Worm (Caenorhabditis elegans): ENCODE results near the gene msra-1.

Gene msra-1

DNA sequence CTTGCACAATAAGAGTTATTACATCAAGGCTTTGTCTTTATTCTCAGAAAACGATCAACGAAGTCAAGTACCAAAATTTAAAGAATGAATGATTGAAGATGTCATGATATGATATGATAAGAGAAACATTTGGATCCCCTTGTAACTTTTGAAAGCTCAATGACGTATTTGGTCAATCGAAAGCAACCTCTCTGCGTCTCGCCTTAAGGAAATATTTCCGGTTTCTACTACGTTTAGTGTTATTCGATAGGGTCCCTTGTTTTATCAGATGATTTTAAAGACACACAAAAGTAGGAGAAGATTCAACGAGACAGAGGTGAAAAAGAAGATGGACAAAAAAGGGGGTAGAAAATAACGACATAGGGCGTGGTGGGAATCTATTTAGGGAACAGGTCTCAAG is 49.4 kb upstream of the msra-1 start:
- no peak for TF ChIP-seq nhr-11 (tag; optimal IDR thresholded peaks at IDR 0.05)
- TF ChIP-seq nhr-21 (tag; optimal IDR thresholded peaks at IDR 0.05), result peak; percentile 30
- TF ChIP-seq blmp-1 (tag; optimal IDR thresholded peaks at IDR 0.05; ENCODE audit: insufficient read depth), result peak; percentile 33
- TF ChIP-seq sma-9 (GFP tag; optimal IDR thresholded peaks at IDR 0.05), result peak; percentile 56
- TF ChIP-seq sma-9 (tag; optimal IDR thresholded peaks at IDR 0.05), result no peak
- TF ChIP-seq nhr-129 (tag; optimal IDR thresholded peaks at IDR 0.05), result peak; percentile 49
- TF ChIP-seq nhr-25 (tag; optimal IDR thresholded peaks at IDR 0.05), result peak; percentile 79

DNA sequence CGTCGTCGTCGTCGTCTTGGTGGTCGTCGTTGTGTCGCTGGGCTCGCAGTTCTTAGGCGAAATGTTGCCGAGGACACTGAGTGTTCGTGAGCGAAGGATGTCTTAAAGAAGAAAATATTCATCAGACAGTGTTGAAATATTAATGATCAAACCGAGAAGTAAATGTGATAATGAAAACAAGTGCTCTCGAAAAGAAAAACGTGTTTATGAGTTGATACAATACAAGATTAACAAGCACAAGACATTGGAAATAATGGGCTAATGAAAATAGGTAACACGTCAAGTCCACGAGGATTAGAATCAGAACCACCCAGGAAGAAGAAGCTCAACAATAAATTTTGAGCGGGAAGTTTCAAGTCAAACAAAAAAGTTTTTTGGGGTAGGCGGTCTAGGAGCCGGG is 48.1 kb upstream of the msra-1 start, which contains the start of gene K02A2.5:
Gene K02A2.5 (minus strand): TSS at position 101 of the 400 bp plus-strand sequence.
- TF ChIP-seq ZK546.5 (tag; optimal IDR thresholded peaks at IDR 0.05), result no peak
- TF ChIP-seq Y55F3AM.14 (GFP tag; optimal IDR thresholded peaks at IDR 0.05), result no peak
- TF ChIP-seq lin-11 (tag; optimal IDR thresholded peaks at IDR 0.05), result no peak
- TF ChIP-seq nhr-237 (tag; optimal IDR thresholded peaks at IDR 0.05), result no peak
- no peak for TF ChIP-seq unc-62 (GFP tag; optimal IDR thresholded peaks at IDR 0.05)
- TF ChIP-seq nhr-12 (tag; optimal IDR thresholded peaks at IDR 0.05), result no peak
- no peak for TF ChIP-seq blmp-1 (tag; optimal IDR thresholded peaks at IDR 0.05; ENCODE audit: insufficient read depth)
- TF ChIP-seq unc-39 (tag; optimal IDR thresholded peaks at IDR 0.05), result no peak
- no peak for TF ChIP-seq nhr-6 (tag; optimal IDR thresholded peaks at IDR 0.05)
- no peak for TF ChIP-seq nhr-10 (tag; optimal IDR thresholded peaks at IDR 0.05)
- no peak for TF ChIP-seq elt-3 (tag; optimal IDR thresholded peaks at IDR 0.05)
- TF ChIP-seq ztf-1 (GFP tag; conservative IDR thresholded peaks at IDR 0.05), result no peak
- no peak for TF ChIP-seq nhr-11 (tag; optimal IDR thresholded peaks at IDR 0.05)
- TF ChIP-seq sma-9 (GFP tag; optimal IDR thresholded peaks at IDR 0.05), result no peak
- TF ChIP-seq sma-9 (tag; optimal IDR thresholded peaks at IDR 0.05), result no peak

DNA sequence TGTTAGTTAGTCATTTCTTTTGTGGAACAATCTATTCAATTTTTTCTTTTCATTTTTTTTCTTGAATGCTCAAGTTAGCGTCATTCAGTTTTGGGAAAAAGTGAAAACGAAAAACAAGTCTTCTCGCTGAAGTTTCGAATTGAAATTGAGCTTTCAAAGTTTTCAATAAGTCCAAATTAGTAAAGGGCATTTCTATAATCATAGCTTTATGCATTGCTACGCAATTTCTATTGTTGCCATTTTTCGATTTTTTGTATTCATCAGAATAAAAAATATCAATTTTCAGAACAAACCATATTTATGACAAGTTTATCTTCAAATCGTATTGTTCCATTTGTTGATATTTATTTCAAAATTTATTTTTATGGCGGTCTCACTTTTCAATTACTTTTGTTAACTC is 44.4 kb upstream of the msra-1 start, which contains the start of gene srd-55:
Gene srd-55 (plus strand): TSS at position 301 of the 400 bp plus-strand sequence.
- TF ChIP-seq unc-62 (GFP tag; optimal IDR thresholded peaks at IDR 0.05) (no peak), ZK546.5 (tag; optimal IDR thresholded peaks at IDR 0.05) (no peak), ama-1 (optimal IDR thresholded peaks at IDR 0.05) (no peak), crh-2 (tag; optimal IDR thresholded peaks at IDR 0.05) (no peak), sma-3 (GFP tag; optimal IDR thresholded peaks at IDR 0.05) (no peak), fos-1 (tag; optimal IDR thresholded peaks at IDR 0.05) (no peak), unc-39 (tag; optimal IDR thresholded peaks at IDR 0.05) (no peak), nhr-25 (tag; optimal IDR thresholded peaks at IDR 0.05) (no peak), nhr-11 (tag; optimal IDR thresholded peaks at IDR 0.05) (no peak), nhr-21 (tag; optimal IDR thresholded peaks at IDR 0.05) (no peak), nhr-237 (tag; optimal IDR thresholded peaks at IDR 0.05) (no peak), nhr-77 (tag; optimal IDR thresholded peaks at IDR 0.05) (no peak), Y55F3AM.14 (GFP tag; optimal IDR thresholded peaks at IDR 0.05) (no peak), R02D3.7 (tag; optimal IDR thresholded peaks at IDR 0.05) (no peak), gmeb-1 (tag; optimal IDR thresholded peaks at IDR 0.05) (no peak), dmd-4 (tag; optimal IDR thresholded peaks at IDR 0.05) (no peak), mbf-1 (tag; optimal IDR thresholded peaks at IDR 0.05) (no peak), mab-5 (tag; optimal IDR thresholded peaks at IDR 0.05) (no peak), zag-1 (tag; optimal IDR thresholded peaks at IDR 0.05) (no peak), ceh-16 (tag; optimal IDR thresholded peaks at IDR 0.05) (no peak)

DNA sequence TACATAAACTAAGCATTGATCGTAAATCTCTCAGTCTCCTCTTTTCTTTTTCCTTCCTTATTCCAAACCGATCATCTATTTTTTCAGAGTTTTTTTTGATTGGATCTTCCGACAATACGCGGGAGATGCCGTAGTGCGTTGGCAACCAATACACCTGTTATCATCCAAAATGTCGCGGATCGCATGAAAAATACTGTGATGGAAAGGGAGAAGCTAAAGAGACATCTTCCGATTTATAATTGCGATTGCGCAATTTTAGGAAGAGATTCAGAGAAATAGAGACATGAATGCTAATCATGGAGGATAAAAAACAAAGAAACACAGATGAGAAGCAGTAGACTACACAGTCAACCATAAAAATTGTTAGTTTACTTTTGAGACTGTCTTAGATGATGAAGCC is 42.6 kb upstream of the msra-1 start:
- TF ChIP-seq peb-1 (tag; optimal IDR thresholded peaks at IDR 0.05) (peak; percentile 60), lin-39 (tag; optimal IDR thresholded peaks at IDR 0.05) (no peak), mab-5 (tag; optimal IDR thresholded peaks at IDR 0.05) (no peak)

DNA sequence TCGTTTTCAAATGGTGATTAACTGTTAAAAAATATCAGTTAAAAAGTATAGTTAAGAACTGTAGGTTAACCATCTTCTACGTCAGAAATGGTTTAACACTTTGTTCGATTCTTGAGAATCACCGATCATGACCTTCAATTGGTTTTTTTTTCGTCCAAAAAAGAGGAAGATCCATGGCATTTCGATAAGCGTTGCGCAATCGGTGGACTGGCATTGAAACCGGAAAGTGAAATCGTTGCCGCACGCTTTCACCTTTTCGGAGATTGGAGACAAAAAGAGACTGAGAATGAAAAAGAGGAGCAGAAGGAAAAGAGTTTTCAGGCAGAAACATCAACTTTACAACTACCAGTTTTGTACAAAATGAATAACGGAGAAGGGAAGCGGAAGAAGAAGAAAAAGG is 41.4 kb upstream of the msra-1 start:
- TF ChIP-seq nhr-10 (tag; optimal IDR thresholded peaks at IDR 0.05), result no peak
- peak; percentile 6 for TF ChIP-seq sma-9 (GFP tag; optimal IDR thresholded peaks at IDR 0.05)
- TF ChIP-seq sma-9 (tag; optimal IDR thresholded peaks at IDR 0.05), result no peak
- TF ChIP-seq blmp-1 (tag; optimal IDR thresholded peaks at IDR 0.05; ENCODE audit: insufficient read depth), result peak; percentile 99
- peak; percentile 75 for TF ChIP-seq peb-1 (tag; optimal IDR thresholded peaks at IDR 0.05)
- TF ChIP-seq nhr-23 (tag; optimal IDR thresholded peaks at IDR 0.05), result no peak
- TF ChIP-seq ama-1 (optimal IDR thresholded peaks at IDR 0.05), result no peak
- TF ChIP-seq ztf-11 (tag; optimal IDR thresholded peaks at IDR 0.05), result no peak
- TF ChIP-seq nhr-25 (tag; optimal IDR thresholded peaks at IDR 0.05), result peak; percentile 70
- TF ChIP-seq mdl-1 (tag; optimal IDR thresholded peaks at IDR 0.05), result no peak
- no peak for TF ChIP-seq mbf-1 (tag; optimal IDR thresholded peaks at IDR 0.05)
- TF ChIP-seq lin-39 (tag; optimal IDR thresholded peaks at IDR 0.05), result no peak
- peak; percentile 28 for TF ChIP-seq sem-4 (tag; optimal IDR thresholded peaks at IDR 0.05)
- TF ChIP-seq dmd-4 (tag; optimal IDR thresholded peaks at IDR 0.05), result no peak
- TF ChIP-seq nhr-6 (tag; optimal IDR thresholded peaks at IDR 0.05), result no peak
- TF ChIP-seq elt-3 (tag; optimal IDR thresholded peaks at IDR 0.05), result no peak
- no peak for TF ChIP-seq nhr-12 (tag; optimal IDR thresholded peaks at IDR 0.05)
- no peak for TF ChIP-seq mab-5 (tag; optimal IDR thresholded peaks at IDR 0.05)
- TF ChIP-seq elt-1 (tag; optimal IDR thresholded peaks at IDR 0.05), result no peak
- no peak for TF ChIP-seq lin-13 (GFP tag; optimal IDR thresholded peaks at IDR 0.05)
- no peak for TF ChIP-seq nhr-11 (tag; optimal IDR thresholded peaks at IDR 0.05)
- no peak for TF ChIP-seq skn-1 (tag; optimal IDR thresholded peaks at IDR 0.05)
- no peak for TF ChIP-seq lin-11 (tag; optimal IDR thresholded peaks at IDR 0.05)
- no peak for TF ChIP-seq unc-62 (GFP tag; optimal IDR thresholded peaks at IDR 0.05)
- no peak for TF ChIP-seq sma-3 (GFP tag; optimal IDR thresholded peaks at IDR 0.05)
- TF ChIP-seq gmeb-1 (tag; optimal IDR thresholded peaks at IDR 0.05), result no peak
- TF ChIP-seq R02D3.7 (tag; optimal IDR thresholded peaks at IDR 0.05), result no peak
- no peak for TF ChIP-seq nhr-77 (tag; optimal IDR thresholded peaks at IDR 0.05)
- TF ChIP-seq ZK546.5 (tag; optimal IDR thresholded peaks at IDR 0.05), result no peak
- no peak for TF ChIP-seq alr-1 (tag; optimal IDR thresholded peaks at IDR 0.05)
- TF ChIP-seq nhr-237 (tag; optimal IDR thresholded peaks at IDR 0.05), result no peak
- no peak for TF ChIP-seq ceh-82 (tag; optimal IDR thresholded peaks at IDR 0.05)
- TF ChIP-seq aly-2 (tag; optimal IDR thresholded peaks at IDR 0.05), result no peak
- TF ChIP-seq fos-1 (tag; optimal IDR thresholded peaks at IDR 0.05), result no peak

All from whole organism, L2 larva.